Worm (Caenorhabditis elegans): ENCODE measurements around the gene C18A11.4.
A peak's percentile ranks its signal among the peaks of the same experiment; 100 is the strongest.

ce11 chrX:8057791-8058270 is 12.5 kb downstream of the C18A11.4 start, which contains the start of gene dim-1:
- TF ChIP-seq aha-1 (tag; optimal IDR thresholded peaks at IDR 0.05) (no peak), alr-1 (tag; optimal IDR thresholded peaks at IDR 0.05; ENCODE audit: borderline replicate concordance) (no peak), ama-1 (optimal IDR thresholded peaks at IDR 0.05) (no peak), elt-3 (tag; optimal IDR thresholded peaks at IDR 0.05) (no peak), jun-1 (tag; optimal IDR thresholded peaks at IDR 0.05) (no peak), ztf-4 (tag; optimal IDR thresholded peaks at IDR 0.05) (no peak), efl-1 (optimal IDR thresholded peaks at IDR 0.05) (no peak), efl-1 (GFP tag; optimal IDR thresholded peaks at IDR 0.05 in 1 of 2) (peak; percentile 14 to 74), mab-9 (GFP tag; IDR thresholded peaks at IDR 0.05) (no peak), nhr-12 (tag; optimal IDR thresholded peaks at IDR 0.05) (no peak), ceh-82 (tag; optimal IDR thresholded peaks at IDR 0.05) (no peak), egl-13 (tag; optimal IDR thresholded peaks at IDR 0.05) (no peak), ces-1 (GFP tag; optimal IDR thresholded peaks at IDR 0.05) (no peak)

Measured in whole organism, L1 larva.